Worm (Caenorhabditis elegans) whole organism, early embryonic: ENCODE measurements around the gene sma-4.

Source experiments
- B0310.2 ChIP-seq: sonication (generic microtip); optimal IDR thresholded peaks from 2 replicates; lab custom pipeline; 2016; ENCODE audit warnings: mild to moderate bottlenecking, missing genetic modification characterization, missing compliant biosample characterization
- F13C5.2 ChIP-seq: sonication (generic microtip); optimal IDR thresholded peaks from 2 replicates; lab custom pipeline; 2017; ENCODE audit warnings: mild to moderate bottlenecking, missing genetic modification characterization, inconsistent platforms, missing compliant biosample characterization
- aly-1 ChIP-seq: sonication (generic microtip); optimal IDR thresholded peaks from 2 replicates; lab custom pipeline; 2016; ENCODE audit warnings: missing genetic modification characterization, missing compliant biosample characterization
- ama-1 ChIP-seq: fragments of 150-350 bp; optimal IDR thresholded peaks from 2 replicates; lab custom pipeline; 2014
- ceh-13 ChIP-seq: fragments of 200-800 bp; sonication (Bioruptor generic); optimal IDR thresholded peaks from 2 replicates; lab custom pipeline; 2018; ENCODE audit warnings: mild to moderate bottlenecking, missing genetic modification characterization, missing compliant biosample characterization
- ceh-36 ChIP-seq: sonication (generic microtip); optimal IDR thresholded peaks from 2 replicates; lab custom pipeline; 2016; ENCODE audit warnings: missing genetic modification characterization, inconsistent platforms, missing compliant biosample characterization
- ets-7 ChIP-seq: sonication (generic microtip); optimal IDR thresholded peaks from 2 replicates; lab custom pipeline; 2016; ENCODE audit warnings: missing genotype, missing genetic modification characterization, missing compliant biosample characterization
- flt-1 ChIP-seq: fragments of 200-800 bp; sonication (Bioruptor generic); IDR thresholded peaks from 2 replicates; pipeline ENCODE4 v1.3.6; 2022; ENCODE audit warnings: missing genetic modification characterization, missing compliant biosample characterization
- hmbx-1 ChIP-seq: sonication (generic microtip); optimal IDR thresholded peaks from 2 replicates; lab custom pipeline; 2016; ENCODE audit warnings: mild to moderate bottlenecking, missing genetic modification characterization, missing compliant biosample characterization
- hmg-4 ChIP-seq: fragments of 200-800 bp; sonication (Bioruptor generic); optimal IDR thresholded peaks from 2 replicates; lab custom pipeline; 2018; ENCODE audit warnings: mild to moderate bottlenecking, missing genetic modification characterization, missing compliant biosample characterization
- hnd-1 ChIP-seq: sonication (generic microtip); optimal IDR thresholded peaks from 2 replicates; lab custom pipeline; 2016; ENCODE audit warnings: missing genetic modification characterization, missing compliant biosample characterization
- pes-1 ChIP-seq: fragments of 200-800 bp; sonication (Bioruptor generic); IDR thresholded peaks from 2 replicates; pipeline ENCODE4 v1.3.6; 2022; ENCODE audit warnings: missing genetic modification reagents, missing genetic modification characterization, missing compliant biosample characterization
- scrt-1 ChIP-seq: fragments of 200-800 bp; sonication (Bioruptor generic); IDR thresholded peaks from 2 replicates; pipeline ENCODE4 v1.3.6; 2022; ENCODE audit warnings: missing genetic modification characterization, missing compliant biosample characterization
- sea-1 ChIP-seq: fragments of 200-800 bp; sonication (Bioruptor generic); conservative IDR thresholded peaks from 2 replicates; pipeline ENCODE4 v1.3.6; 2022; ENCODE audit warnings: missing genetic modification characterization, missing compliant biosample characterization
- tbx-11 ChIP-seq: fragments of 200-800 bp; sonication (Bioruptor generic); IDR thresholded peaks from 2 replicates; pipeline ENCODE4 v1.3.6; 2022; ENCODE audit warnings: missing genetic modification characterization, missing compliant biosample characterization
- tbx-37 ChIP-seq: fragments of 200-800 bp; sonication (Bioruptor generic); conservative IDR thresholded peaks from 2 replicates; pipeline ENCODE4 v1.3.6; 2022; ENCODE audit warnings: missing genetic modification reagents, missing genetic modification characterization, missing compliant biosample characterization
- tra-4 ChIP-seq: sonication (generic microtip); optimal IDR thresholded peaks from 2 replicates; lab custom pipeline; 2017; ENCODE audit warnings: missing genetic modification characterization, missing compliant biosample characterization

The sma-4 gene

ce11 chrIII:5834053-5834452 lies 18.0 kb downstream of the sma-4 start, which contains the start of gene R12B2.6:
R12B2.6 (minus strand) TSS chrIII:5834153.
- no peak for TF ChIP-seq ets-7

DNA sequence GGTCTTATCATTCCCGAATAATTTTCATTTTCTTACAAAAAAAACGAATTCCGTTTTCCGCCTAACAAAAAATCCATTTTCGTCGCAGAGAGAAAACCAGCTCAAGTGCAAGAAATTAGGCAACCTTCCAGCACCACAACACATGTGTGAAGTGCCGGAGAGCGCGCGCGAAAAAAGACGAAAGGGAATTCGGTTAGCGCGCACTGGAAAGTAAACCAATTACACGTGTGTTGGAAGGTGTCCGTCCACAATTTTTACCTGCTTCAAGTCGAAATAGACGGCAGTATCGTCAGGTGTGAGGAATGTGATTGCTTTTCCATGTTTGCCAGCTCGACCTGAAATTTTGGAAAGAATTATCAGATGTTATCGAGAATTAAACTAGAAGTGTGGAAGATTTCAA lies 18.6 kb downstream of the sma-4 start:
- TF ChIP-seq sea-1 (no peak), hmg-4 (GFP tag; lab: Kevin White, UChicago) (no peak), flt-1 (GFP tag; lab: Robert Waterston, UW) (no peak), tbx-37 (no peak), tbx-11 (GFP tag; lab: Robert Waterston, UW) (no peak), hnd-1 (no peak), F13C5.2 (tag; lab: Kevin White, UChicago) (no peak), B0310.2 (tag; lab: Kevin White, UChicago) (no peak), pes-1 (no peak), ceh-36 (tag; lab: Kevin White, UChicago) (no peak), tra-4 (no peak), ama-1 (lab: Kevin White, UChicago) (no peak), hmbx-1 (tag; lab: Kevin White, UChicago) (no peak), ceh-13 (GFP tag; lab: Kevin White, UChicago) (no peak), aly-1 (no peak), ets-7 (no peak), scrt-1 (GFP tag; lab: Robert Waterston, UW) (no peak)

ce11 chrIII:5835163-5835871 lies 19.3 kb downstream of the sma-4 start:
- no peak for TF ChIP-seq hnd-1

DNA sequence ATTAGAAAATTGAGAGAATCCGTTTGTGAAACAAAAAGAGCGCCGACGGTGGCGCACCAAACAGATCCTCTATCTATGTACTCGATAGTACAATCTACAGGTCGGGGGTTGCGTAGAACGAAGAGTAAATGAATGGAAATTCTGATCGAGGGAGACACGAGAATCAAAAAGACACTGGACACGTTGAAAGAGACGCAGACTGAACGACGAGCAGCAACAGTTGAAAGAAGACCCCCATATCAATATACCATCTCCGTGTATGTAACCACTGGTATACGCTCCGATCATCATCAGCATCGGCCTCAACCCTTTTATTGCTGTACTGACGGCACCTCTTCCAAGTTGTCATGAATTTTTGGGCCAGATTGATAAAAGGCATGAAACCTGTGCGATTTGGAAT lies 20.2 kb downstream of the sma-4 start:
- TF ChIP-seq B0310.2 (tag; lab: Kevin White, UChicago) (no peak), F13C5.2 (tag; lab: Kevin White, UChicago) (no peak), tra-4 (no peak)

- TF ChIP-seq hmbx-1 (tag; lab: Kevin White, UChicago) (no peak), ceh-36 (tag; lab: Kevin White, UChicago) (no peak), hnd-1 (no peak), scrt-1 (GFP tag; lab: Robert Waterston, UW) (no peak), hmg-4 (GFP tag; lab: Kevin White, UChicago) (no peak), tbx-37 (no peak), aly-1 (no peak)
Observed at ce11 chrIII:5836816-5837215, 20.8 kb downstream of the sma-4 start, which contains the start of gene W04D12.1. W04D12.1 (plus strand) TSS chrIII:5836926.

- TF ChIP-seq hmbx-1 (tag; lab: Kevin White, UChicago) (no peak), F13C5.2 (tag; lab: Kevin White, UChicago) (no peak), hnd-1 (no peak), scrt-1 (GFP tag; lab: Robert Waterston, UW) (no peak), ceh-13 (GFP tag; lab: Kevin White, UChicago) (no peak), hmg-4 (GFP tag; lab: Kevin White, UChicago) (no peak), ceh-36 (tag; lab: Kevin White, UChicago) (no peak), tra-4 (no peak), tbx-37 (no peak), flt-1 (GFP tag; lab: Robert Waterston, UW) (no peak), ama-1 (lab: Kevin White, UChicago) (no peak), tbx-11 (GFP tag; lab: Robert Waterston, UW) (no peak), ets-7 (no peak), aly-1 (no peak), B0310.2 (tag; lab: Kevin White, UChicago) (no peak), pes-1 (no peak), sea-1 (no peak)
Observed at ce11 chrIII:5838159-5839046, 22.4 kb downstream of the sma-4 start.

DNA sequence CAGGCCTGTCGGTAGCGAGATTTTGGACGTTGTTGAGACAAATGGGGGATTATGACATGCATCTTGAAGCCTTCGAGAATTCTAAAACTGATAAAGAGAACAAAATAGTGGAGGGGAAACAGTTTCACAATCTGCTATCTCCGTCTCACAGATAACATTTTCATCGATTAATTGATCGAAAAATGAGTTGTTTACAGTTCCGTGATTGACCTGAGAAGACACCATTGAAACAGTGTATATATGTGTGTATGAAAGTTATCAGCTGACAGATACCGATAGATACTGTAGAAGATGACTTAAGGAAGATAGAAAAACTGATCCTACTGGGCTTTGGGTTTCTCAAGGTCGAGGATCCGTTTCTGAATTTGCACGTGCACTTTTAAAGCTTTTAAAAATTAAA lies 23.1 kb downstream of the sma-4 start:
- TF ChIP-seq scrt-1 (GFP tag; lab: Robert Waterston, UW) (no peak), hmg-4 (GFP tag; lab: Kevin White, UChicago) (no peak), ama-1 (lab: Kevin White, UChicago) (no peak), aly-1 (no peak), tbx-37 (no peak), hmbx-1 (tag; lab: Kevin White, UChicago) (no peak), tra-4 (no peak), F13C5.2 (tag; lab: Kevin White, UChicago) (no peak), ceh-36 (tag; lab: Kevin White, UChicago) (no peak), tbx-11 (GFP tag; lab: Robert Waterston, UW) (no peak), pes-1 (no peak), flt-1 (GFP tag; lab: Robert Waterston, UW) (no peak), hnd-1 (no peak), ets-7 (no peak), sea-1 (no peak), ceh-13 (GFP tag; lab: Kevin White, UChicago) (no peak), B0310.2 (tag; lab: Kevin White, UChicago) (no peak)

- TF ChIP-seq hmg-4 (GFP tag; lab: Kevin White, UChicago) (no peak), ceh-36 (tag; lab: Kevin White, UChicago) (no peak), hmbx-1 (tag; lab: Kevin White, UChicago) (no peak), tra-4 (no peak), ceh-13 (GFP tag; lab: Kevin White, UChicago) (no peak), hnd-1 (no peak), scrt-1 (GFP tag; lab: Robert Waterston, UW) (no peak), tbx-37 (no peak), ama-1 (lab: Kevin White, UChicago) (no peak), F13C5.2 (tag; lab: Kevin White, UChicago) (no peak), B0310.2 (tag; lab: Kevin White, UChicago) (no peak), sea-1 (no peak), pes-1 (no peak), ets-7 (no peak), flt-1 (GFP tag; lab: Robert Waterston, UW) (no peak), aly-1 (no peak), tbx-11 (GFP tag; lab: Robert Waterston, UW) (no peak)
Observed at ce11 chrIII:5839598-5839997, 23.6 kb downstream of the sma-4 start.
